Worm (Caenorhabditis elegans) whole organism, L4 larva: ENCODE measurements around the gene srsx-35.

Source experiments
- F26F4.8 ChIP-seq: fragments of 200-800 bp; sonication (Bioruptor generic); conservative IDR thresholded peaks from 2 replicates; pipeline ENCODE4 v1.3.6; 2022; ENCODE audit warnings: missing genetic modification characterization, missing compliant biosample characterization
- F44E2.7 ChIP-seq: fragments of 200-800 bp; sonication (Bioruptor generic); IDR thresholded peaks from 2 replicates; pipeline ENCODE4 v2.1.2; 2022; ENCODE audit warnings: missing genetic modification characterization, missing compliant biosample characterization
- R02D3.7 ChIP-seq: fragments of 150-350 bp; sonication (generic microtip); optimal IDR thresholded peaks from 3 replicates; lab custom pipeline; 2014; ENCODE audit warnings: missing biosample characterization, missing genetic modification characterization
- T20F7.1 ChIP-seq: fragments of 200-800 bp; sonication (Bioruptor generic); optimal IDR thresholded peaks from 2 replicates; lab custom pipeline; 2018; ENCODE audit warnings: mild to moderate bottlenecking, missing genetic modification characterization, missing compliant biosample characterization
- Y105C5A.15 ChIP-seq: fragments of 200-800 bp; sonication (Bioruptor generic); IDR thresholded peaks from 2 replicates; pipeline ENCODE4 v1.3.6; 2022; ENCODE audit warnings: missing genetic modification characterization, missing compliant biosample characterization
- Y48G9A.11 ChIP-seq: fragments of 200-800 bp; sonication (Bioruptor generic); IDR thresholded peaks from 2 replicates; pipeline ENCODE4 v1.3.6; 2022; ENCODE audit warnings: missing genetic modification reagents, missing genetic modification characterization, missing compliant biosample characterization
- ZK546.5 ChIP-seq, 2 experiments: sonication (generic microtip); optimal IDR thresholded peaks; 2 replicates each; lab custom pipeline; 2017; ENCODE audit warnings: missing biosample characterization in 2 of 2, missing genetic modification characterization in 2 of 2
- ceh-28 ChIP-seq: fragments of 150-350 bp; optimal IDR thresholded peaks from 2 replicates; lab custom pipeline; 2014; ENCODE audit warnings: missing biosample characterization, missing genetic modification reagents, missing genetic modification characterization
- ceh-62 ChIP-seq: sonication (generic microtip); optimal IDR thresholded peaks from 2 replicates; lab custom pipeline; 2017; ENCODE audit warnings: missing biosample characterization, missing genetic modification characterization
- ces-1 ChIP-seq: fragments of 150-350 bp; sonication (generic microtip); optimal IDR thresholded peaks from 4 replicates; lab custom pipeline; 2014; ENCODE audit warnings: missing biosample characterization, missing genetic modification reagents, missing genetic modification characterization
- cey-2 ChIP-seq: sonication (generic microtip); optimal IDR thresholded peaks from 3 replicates; lab custom pipeline; 2017; ENCODE audit warnings: missing genetic modification characterization, mild to moderate bottlenecking, missing compliant biosample characterization, antibody characterized with exemption, borderline replicate concordance; ENCODE audit not compliant: insufficient read depth
- daf-16 ChIP-seq, 3 experiments: sonication (generic microtip); optimal IDR thresholded peaks; 2 replicates each; lab custom pipeline; 2016 to 2017; ENCODE audit warnings: missing genetic modification characterization in 3 of 3, missing genetic modification reagents in 3 of 3, mild to moderate bottlenecking in 2 of 3, missing compliant biosample characterization in 2 of 3, missing biosample characterization in 1 of 3, moderate library complexity in 1 of 3
- daf-8 ChIP-seq: fragments of 200-800 bp; sonication (Bioruptor generic); IDR thresholded peaks from 2 replicates; pipeline ENCODE4 v1.3.6; 2022; ENCODE audit warnings: missing genetic modification characterization, missing compliant biosample characterization
- dmd-6 ChIP-seq: fragments of 200-800 bp; sonication (Bioruptor generic); IDR thresholded peaks from 2 replicates; pipeline ENCODE4 v1.3.6; 2022; ENCODE audit warnings: missing genetic modification reagents, missing genetic modification characterization, missing compliant biosample characterization
- dmd-8 ChIP-seq: fragments of 200-800 bp; sonication (Bioruptor generic); IDR thresholded peaks from 2 replicates; pipeline ENCODE4 v1.3.6; 2022; ENCODE audit warnings: missing genetic modification characterization, missing compliant biosample characterization
- dve-1 ChIP-seq: sonication (generic microtip); optimal IDR thresholded peaks from 2 replicates; lab custom pipeline; 2017; ENCODE audit warnings: antibody characterized with exemption, mild to moderate bottlenecking, missing genetic modification characterization, missing compliant biosample characterization; ENCODE audit not compliant: insufficient read depth
- egl-43 ChIP-seq: fragments of 200-800 bp; sonication (Bioruptor generic); IDR thresholded peaks from 2 replicates; pipeline ENCODE4 v1.3.6; 2022; ENCODE audit warnings: missing genetic modification reagents, missing genetic modification characterization, missing compliant biosample characterization
- hlh-11 ChIP-seq: fragments of 200-800 bp; sonication (Bioruptor generic); optimal IDR thresholded peaks from 2 replicates; lab custom pipeline; 2018; ENCODE audit warnings: mild to moderate bottlenecking, missing genetic modification characterization, missing compliant biosample characterization
- hlh-30 ChIP-seq: sonication (generic microtip); optimal IDR thresholded peaks from 2 replicates; lab custom pipeline; 2017; ENCODE audit warnings: antibody characterized with exemption, mild to moderate bottlenecking, missing genetic modification characterization, missing compliant biosample characterization; ENCODE audit not compliant: insufficient read depth
- hmg-1.1 ChIP-seq: fragments of 200-800 bp; sonication (Bioruptor generic); IDR thresholded peaks from 2 replicates; pipeline ENCODE4 v1.3.6; 2022; ENCODE audit warnings: missing genetic modification reagents, missing genetic modification characterization, missing compliant biosample characterization
- jun-1 ChIP-seq: fragments of 150-350 bp; optimal IDR thresholded peaks from 2 replicates; lab custom pipeline; 2014; ENCODE audit warnings: missing biosample characterization, missing genetic modification reagents, missing genetic modification characterization
- lin-1 ChIP-seq: fragments of 200-800 bp; sonication (Bioruptor generic); IDR thresholded peaks from 2 replicates; pipeline ENCODE4 v1.3.6; 2022; ENCODE audit warnings: missing genetic modification reagents, missing genetic modification characterization, missing compliant biosample characterization
- lin-15B ChIP-seq: fragments of 150-350 bp; sonication (generic microtip); optimal IDR thresholded peaks from 3 replicates; lab custom pipeline; 2014; ENCODE audit warnings: missing biosample characterization, missing genetic modification characterization
- lin-38 ChIP-seq: fragments of 200-800 bp; sonication (Bioruptor generic); IDR thresholded peaks from 2 replicates; pipeline ENCODE4 v1.3.6; 2022; ENCODE audit warnings: missing genetic modification reagents, missing genetic modification characterization, missing compliant biosample characterization
- lin-39 ChIP-seq: fragments of 150-350 bp; optimal IDR thresholded peaks from 2 replicates; lab custom pipeline; 2014; ENCODE audit warnings: missing biosample characterization, missing genetic modification reagents, missing genetic modification characterization
- lir-3 ChIP-seq: sonication (generic microtip); optimal IDR thresholded peaks from 2 replicates; lab custom pipeline; 2016; ENCODE audit warnings: mild to moderate bottlenecking, missing genetic modification characterization, missing compliant biosample characterization
- madf-5 ChIP-seq, 2 experiments: fragments of 200-800 bp; sonication (Bioruptor generic); IDR thresholded peaks; 2 replicates each; pipeline ENCODE4 v1.3.6; 2022; ENCODE audit warnings: missing compliant biosample characterization in 2 of 2, missing genetic modification characterization in 2 of 2
- mep-1 ChIP-seq: fragments of 150-350 bp; sonication (generic microtip); optimal IDR thresholded peaks from 3 replicates; lab custom pipeline; 2014; ENCODE audit warnings: missing biosample characterization, missing genetic modification characterization
- nhr-10 ChIP-seq: fragments of 150-350 bp; optimal IDR thresholded peaks from 2 replicates; lab custom pipeline; 2014; ENCODE audit warnings: missing biosample characterization, missing genetic modification characterization
- nhr-11 ChIP-seq: fragments of 150-350 bp; optimal IDR thresholded peaks from 2 replicates; lab custom pipeline; 2014; ENCODE audit warnings: missing biosample characterization, missing genetic modification characterization
- nhr-237 ChIP-seq: sonication (generic microtip); optimal IDR thresholded peaks from 2 replicates; lab custom pipeline; 2017; ENCODE audit warnings: missing biosample characterization, missing genetic modification characterization
- nhr-25 ChIP-seq: sonication (generic microtip); optimal IDR thresholded peaks from 2 replicates; lab custom pipeline; 2017; ENCODE audit warnings: missing genetic modification characterization, mild to moderate bottlenecking, missing compliant biosample characterization, antibody characterized with exemption, moderate library complexity, borderline replicate concordance; ENCODE audit not compliant: insufficient read depth
- nhr-28 ChIP-seq: fragments of 150-350 bp; optimal IDR thresholded peaks from 2 replicates; lab custom pipeline; 2014; ENCODE audit warnings: missing biosample characterization, missing genetic modification characterization
- nhr-42 ChIP-seq: fragments of 200-800 bp; sonication (Bioruptor generic); IDR thresholded peaks from 2 replicates; pipeline ENCODE4 v1.3.6; 2022; ENCODE audit warnings: missing genetic modification characterization, missing compliant biosample characterization
- nhr-76 ChIP-seq: fragments of 150-350 bp; optimal IDR thresholded peaks from 2 replicates; lab custom pipeline; 2014; ENCODE audit warnings: missing biosample characterization, missing genetic modification characterization
- pha-4 ChIP-seq, 2 experiments: fragments of 150-350 bp in 1 of 2; fragments of 200-800 bp in 1 of 2; sonication (Bioruptor generic) in 1 of 2; IDR thresholded peaks in 1 of 2; optimal IDR thresholded peaks in 1 of 2; 2 replicates each; pipeline versions ENCODE4 v1.3.6 to Lab custom; 2014 to 2022; ENCODE audit warnings: missing genetic modification characterization in 2 of 2, missing genetic modification reagents in 2 of 2, missing biosample characterization in 1 of 2, missing compliant biosample characterization in 1 of 2
- php-3 ChIP-seq: fragments of 200-800 bp; sonication (Bioruptor generic); IDR thresholded peaks from 2 replicates; pipeline ENCODE4 v1.3.6; 2022; ENCODE audit warnings: missing genetic modification reagents, missing genetic modification characterization, missing compliant biosample characterization
- spr-1 ChIP-seq: sonication (generic microtip); optimal IDR thresholded peaks from 2 replicates; lab custom pipeline; 2016; ENCODE audit warnings: mild to moderate bottlenecking, missing genetic modification characterization, missing compliant biosample characterization
- tra-1 ChIP-seq: fragments of 200-800 bp; sonication (Bioruptor generic); IDR thresholded peaks from 2 replicates; pipeline ENCODE4 v1.3.6; 2022; ENCODE audit warnings: missing genetic modification reagents, missing genetic modification characterization, missing compliant biosample characterization
- vab-7 ChIP-seq: fragments of 200-800 bp; sonication (Bioruptor generic); IDR thresholded peaks from 2 replicates; pipeline ENCODE4 v1.3.6; 2022; ENCODE audit warnings: missing genetic modification reagents, missing genetic modification characterization, missing compliant biosample characterization
- zfp-2 ChIP-seq: sonication (generic microtip); optimal IDR thresholded peaks from 2 replicates; lab custom pipeline; 2016; ENCODE audit warnings: mild to moderate bottlenecking, missing genetic modification characterization, missing compliant biosample characterization
- zfp-3 ChIP-seq: fragments of 200-800 bp; sonication (Bioruptor generic); conservative IDR thresholded peaks from 2 replicates; pipeline ENCODE4 v1.3.6; 2022; ENCODE audit warnings: missing genetic modification reagents, missing genetic modification characterization, missing compliant biosample characterization
- zip-2 ChIP-seq: fragments of 150-350 bp; optimal IDR thresholded peaks from 2 replicates; lab custom pipeline; 2014; ENCODE audit warnings: missing biosample characterization, missing genetic modification characterization
- ztf-7 ChIP-seq: fragments of 150-350 bp; optimal IDR thresholded peaks from 2 replicates; lab custom pipeline; 2014; ENCODE audit warnings: missing biosample characterization, missing genetic modification characterization

Gene srsx-35

DNA sequence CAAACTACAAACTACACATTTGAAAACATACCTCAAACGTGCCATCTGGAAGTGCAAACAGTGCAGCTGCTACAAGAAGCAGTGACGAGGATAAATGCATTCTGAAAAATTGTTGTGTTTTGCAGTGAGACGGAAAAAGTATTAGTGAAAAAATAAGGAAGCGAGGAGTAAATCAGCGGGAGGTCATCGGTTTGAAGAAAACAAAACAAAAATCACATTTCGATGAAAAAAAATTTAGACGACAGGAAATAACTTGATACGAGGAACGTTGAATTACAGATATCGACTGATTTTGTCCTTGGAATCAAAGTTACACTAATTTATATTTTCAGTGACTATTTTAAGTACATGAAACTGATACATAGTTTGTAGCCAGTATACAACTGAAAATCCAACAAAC, 10.4 kb downstream of the srsx-35 start, which contains the start of gene F53F8.4:
Gene F53F8.4 (minus strand): TSS at position 101 of the 400 bp plus-strand sequence.
- TF ChIP-seq F26F4.8 (GFP tag; lab: Robert Waterston, UW) (no peak), zfp-2 (tag; lab: Kevin White, UChicago) (no peak), madf-5 (GFP tag; IDR thresholded peaks at IDR 0.05; lab: Robert Waterston, UW) (no peak), lin-1 (GFP tag; lab: Robert Waterston, UW) (no peak), zip-2 (tag; lab: Kevin White, UChicago) (no peak), dmd-6 (GFP tag; lab: Robert Waterston, UW) (no peak), jun-1 (tag; lab: Kevin White, UChicago) (no peak), php-3 (GFP tag; lab: Robert Waterston, UW) (no peak), F44E2.7 (no peak), nhr-10 (tag; lab: Kevin White, UChicago) (no peak), cey-2 (tag; lab: Kevin White, UChicago) (no peak), nhr-11 (tag; lab: Kevin White, UChicago) (no peak)

DNA sequence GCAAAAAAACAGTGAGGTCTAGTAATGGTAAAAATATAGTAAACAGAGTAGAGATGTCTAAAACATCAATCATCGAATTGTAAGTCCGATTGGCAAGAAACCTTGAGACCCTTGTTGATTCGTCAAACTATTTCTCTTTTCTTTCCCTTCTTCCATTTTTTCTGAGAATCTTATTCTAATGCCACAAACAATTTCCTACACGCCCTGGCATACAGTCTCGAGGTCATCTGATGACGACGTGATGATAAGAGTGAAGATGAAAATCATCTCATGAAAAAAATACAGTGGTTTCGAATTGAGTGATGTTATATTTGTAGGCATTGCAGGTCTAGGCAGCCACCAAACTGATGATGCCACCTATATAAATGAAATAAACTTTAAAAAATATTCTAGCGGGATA, 11.7 kb downstream of the srsx-35 start:
- TF ChIP-seq ceh-62 (tag; lab: Kevin White, UChicago): no peak
- TF ChIP-seq nhr-28: peak; percentile 28
- peak; percentile 45 for TF ChIP-seq hlh-30 (tag; lab: Kevin White, UChicago)
- peak; percentile 42; the same call in 1 of the 2 replicates for TF ChIP-seq tra-1 (GFP tag; lab: Robert Waterston, UW)
- peak; percentile 1 for TF ChIP-seq mep-1 (tag; lab: Kevin White, UChicago)
- no peak for TF ChIP-seq R02D3.7 (tag; lab: Kevin White, UChicago)
- TF ChIP-seq F44E2.7: no peak
- no peak for TF ChIP-seq ZK546.5 (tag; optimal IDR thresholded peaks at IDR 0.05; lab: Kevin White, UChicago)
- TF ChIP-seq nhr-25 (tag; lab: Kevin White, UChicago): peak; percentile 42
- TF ChIP-seq lin-38 (GFP tag; lab: Robert Waterston, UW): no peak

DNA sequence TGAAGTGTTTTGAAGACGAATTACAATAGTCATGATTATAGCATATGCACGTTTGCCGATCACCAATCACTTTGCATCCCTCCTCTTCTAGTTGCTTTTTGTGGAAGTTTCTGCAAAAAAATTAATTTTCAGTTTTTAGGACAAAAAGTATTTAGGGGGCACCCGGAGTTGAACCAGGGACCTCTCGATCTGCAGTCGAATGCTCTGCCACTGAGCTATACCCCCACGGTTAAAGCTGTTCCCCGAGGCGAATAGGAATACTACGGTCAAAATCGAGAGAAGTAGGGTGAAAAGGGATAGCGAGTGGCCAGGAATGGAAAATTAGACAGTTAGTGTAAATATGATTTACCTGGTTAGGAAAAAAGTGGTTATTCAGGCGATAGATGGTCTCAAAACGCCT, 12.7 kb downstream of the srsx-35 start:
- TF ChIP-seq lir-3: peak; percentile 47
- TF ChIP-seq lin-39 (tag; lab: Kevin White, UChicago): no peak
- TF ChIP-seq F26F4.8 (GFP tag; lab: Robert Waterston, UW): peak; percentile 88
- TF ChIP-seq zfp-3 (GFP tag; lab: Robert Waterston, UW): no peak
- TF ChIP-seq nhr-28: peak; percentile 29
- peak; percentile 84 for TF ChIP-seq vab-7
- no peak for TF ChIP-seq ces-1 (GFP tag; lab: Kevin White, UChicago)
- peak; percentile 51; the same call in 1 of the 2 replicates for TF ChIP-seq php-3 (GFP tag; lab: Robert Waterston, UW)
- TF ChIP-seq hlh-30 (tag; lab: Kevin White, UChicago): peak; percentile 0
- peak; percentile 95 for TF ChIP-seq egl-43
- peak; percentile 90 for TF ChIP-seq dmd-8 (GFP tag; lab: Robert Waterston, UW)
- no peak for TF ChIP-seq ceh-62 (tag; lab: Kevin White, UChicago)
- peak; percentile 80 for TF ChIP-seq Y48G9A.11 (GFP tag; lab: Robert Waterston, UW)
- peak; percentile 33 for TF ChIP-seq dve-1
- TF ChIP-seq pha-4 (GFP tag; IDR thresholded peaks at IDR 0.05; lab: Robert Waterston, UW): peak; percentile 88
- no peak for TF ChIP-seq pha-4 (tag; optimal IDR thresholded peaks at IDR 0.05; lab: Kevin White, UChicago)
- TF ChIP-seq madf-5 (GFP tag; IDR thresholded peaks at IDR 0.05; lab: Robert Waterston, UW): peak; percentile 83 to 92; a peak in 3 of 4 replicates
- no peak for TF ChIP-seq daf-8 (GFP tag; lab: Robert Waterston, UW)
- peak; percentile 86 for TF ChIP-seq Y105C5A.15 (GFP tag; lab: Robert Waterston, UW)
- TF ChIP-seq nhr-237 (tag; lab: Kevin White, UChicago): no peak
- TF ChIP-seq zfp-2 (tag; lab: Kevin White, UChicago): peak; percentile 11
- TF ChIP-seq ztf-7 (tag; lab: Kevin White, UChicago): no peak
- peak; percentile 40 for TF ChIP-seq nhr-25 (tag; lab: Kevin White, UChicago)
- no peak for TF ChIP-seq nhr-76 (tag; lab: Kevin White, UChicago)
- TF ChIP-seq lin-15B (tag; lab: Kevin White, UChicago): no peak
- TF ChIP-seq ceh-28 (tag; lab: Kevin White, UChicago): no peak
- peak; percentile 47 for TF ChIP-seq hlh-11 (tag; lab: Kevin White, UChicago)
- TF ChIP-seq spr-1: peak; percentile 53
- TF ChIP-seq T20F7.1: peak; percentile 41
- TF ChIP-seq hmg-1.1 (GFP tag; lab: Robert Waterston, UW): peak; percentile 78
- peak in 1 of 2 experiments; percentile 78 for TF ChIP-seq daf-16 (GFP tag; optimal IDR thresholded peaks at IDR 0.05; lab: Kevin White, UChicago)
- peak; percentile 58 for TF ChIP-seq daf-16 (tag; optimal IDR thresholded peaks at IDR 0.05; lab: Kevin White, UChicago)
- peak; percentile 58; the same call in 1 of the 2 replicates for TF ChIP-seq nhr-42 (GFP tag; lab: Robert Waterston, UW)
- no peak for TF ChIP-seq ZK546.5 (tag; optimal IDR thresholded peaks at IDR 0.05; lab: Kevin White, UChicago)
